Worm (Caenorhabditis elegans) whole organism, young adult: ENCODE measurements around the gene C48B4.12.
A peak's percentile ranks its signal among the peaks of the same experiment; 100 is the strongest.

Source experiments
- B0019.2 ChIP-seq: fragments of 200-800 bp; sonication (Bioruptor generic); conservative IDR thresholded peaks from 2 replicates; pipeline ENCODE4 v1.3.6; 2022; ENCODE audit warnings: missing genetic modification reagents, missing genetic modification characterization, missing compliant biosample characterization
- B0035.1 ChIP-seq: sonication (generic microtip); optimal IDR thresholded peaks from 2 replicates; lab custom pipeline; 2016; ENCODE audit warnings: missing genetic modification characterization, mild to moderate bottlenecking, missing compliant biosample characterization, missing genotype, missing genetic modification reagents
- B0336.3 ChIP-seq: fragments of 200-800 bp; sonication (Bioruptor generic); IDR thresholded peaks from 2 replicates; pipeline ENCODE4 v1.3.6; 2022; ENCODE audit warnings: missing genetic modification characterization, missing compliant biosample characterization
- F23B12.7 ChIP-seq: sonication (generic microtip); optimal IDR thresholded peaks from 2 replicates; lab custom pipeline; 2017; ENCODE audit warnings: missing genetic modification characterization, mild to moderate bottlenecking, missing compliant biosample characterization, antibody characterized with exemption, moderate library complexity; ENCODE audit not compliant: insufficient read depth
- F39B2.1 ChIP-seq: fragments of 200-800 bp; sonication (Bioruptor generic); IDR thresholded peaks from 2 replicates; pipeline ENCODE4 v1.3.6; 2022; ENCODE audit warnings: missing genetic modification reagents, missing genetic modification characterization, missing compliant biosample characterization
- F57A8.1 ChIP-seq: fragments of 200-800 bp; sonication (Bioruptor generic); optimal IDR thresholded peaks from 2 replicates; lab custom pipeline; 2018; ENCODE audit warnings: mild to moderate bottlenecking, missing genetic modification characterization, moderate library complexity, missing compliant biosample characterization
- F57C9.4 ChIP-seq: sonication (generic microtip); optimal IDR thresholded peaks from 2 replicates; lab custom pipeline; 2017; ENCODE audit warnings: mild to moderate bottlenecking, missing genetic modification characterization, missing compliant biosample characterization
- T07F8.4 ChIP-seq: sonication (generic microtip); optimal IDR thresholded peaks from 2 replicates; lab custom pipeline; 2016; ENCODE audit warnings: mild to moderate bottlenecking, missing genetic modification characterization, moderate library complexity, missing compliant biosample characterization
- Y53G8AR.9 ChIP-seq: fragments of 200-800 bp; sonication (Bioruptor generic); conservative IDR thresholded peaks from 2 replicates; pipeline ENCODE4 v1.3.6; 2022; ENCODE audit warnings: missing genetic modification reagents, missing genetic modification characterization, missing compliant biosample characterization
- Y67H2A.10 ChIP-seq: fragments of 200-800 bp; sonication (Bioruptor generic); conservative IDR thresholded peaks from 2 replicates; pipeline ENCODE4 v1.3.6; 2022; ENCODE audit warnings: missing genetic modification reagents, missing genetic modification characterization, missing compliant biosample characterization
- Y79H2A.3 ChIP-seq: fragments of 200-800 bp; sonication (Bioruptor generic); conservative IDR thresholded peaks from 2 replicates; pipeline ENCODE4 v1.3.6; 2022; ENCODE audit warnings: missing genetic modification reagents, missing genetic modification characterization, missing compliant biosample characterization
- atf-7 ChIP-seq: sonication (generic microtip); optimal IDR thresholded peaks from 2 replicates; lab custom pipeline; 2017; ENCODE audit warnings: mild to moderate bottlenecking, missing genetic modification characterization, missing compliant biosample characterization
- athp-1 ChIP-seq: sonication (generic microtip); optimal IDR thresholded peaks from 2 replicates; lab custom pipeline; 2017; ENCODE audit warnings: mild to moderate bottlenecking, missing genetic modification characterization, missing compliant biosample characterization
- attf-5 ChIP-seq: fragments of 200-800 bp; sonication (Bioruptor generic); optimal IDR thresholded peaks from 2 replicates; lab custom pipeline; 2018; ENCODE audit warnings: mild to moderate bottlenecking, missing genetic modification characterization, missing compliant biosample characterization
- cebp-1 ChIP-seq, 2 experiments: fragments of 200-800 bp in 1 of 2; sonication (Bioruptor generic) in 1 of 2; sonication (generic microtip) in 1 of 2; IDR thresholded peaks in 1 of 2; optimal IDR thresholded peaks in 1 of 2; 2 replicates each; pipeline versions ENCODE4 v1.3.6 to Lab custom; 2017 to 2022; ENCODE audit warnings: missing compliant biosample characterization in 2 of 2, missing genetic modification characterization in 2 of 2, mild to moderate bottlenecking in 1 of 2, missing genetic modification reagents in 1 of 2, moderate library complexity in 1 of 2
- cebp-2 ChIP-seq: fragments of 200-800 bp; sonication (Bioruptor generic); IDR thresholded peaks from 2 replicates; pipeline ENCODE4 v1.3.6; 2022; ENCODE audit warnings: missing genetic modification characterization, missing compliant biosample characterization
- ceh-27 ChIP-seq: fragments of 200-800 bp; sonication (Bioruptor generic); optimal IDR thresholded peaks from 2 replicates; lab custom pipeline; 2018; ENCODE audit warnings: mild to moderate bottlenecking, missing genetic modification characterization, moderate library complexity, missing compliant biosample characterization
- ceh-40 ChIP-seq: fragments of 200-800 bp; sonication (Bioruptor generic); IDR thresholded peaks from 2 replicates; pipeline ENCODE4 v1.3.6; 2022; ENCODE audit warnings: missing genetic modification characterization, missing compliant biosample characterization
- ceh-58 ChIP-seq: fragments of 200-800 bp; sonication (Bioruptor generic); IDR thresholded peaks from 2 replicates; pipeline ENCODE4 v1.3.6; 2022; ENCODE audit warnings: missing genetic modification characterization, missing compliant biosample characterization
- ceh-79 ChIP-seq: sonication (generic microtip); optimal IDR thresholded peaks from 2 replicates; lab custom pipeline; 2017; ENCODE audit warnings: mild to moderate bottlenecking, missing genetic modification characterization, missing compliant biosample characterization
- ceh-91 ChIP-seq: fragments of 200-800 bp; sonication (Bioruptor generic); IDR thresholded peaks from 2 replicates; pipeline ENCODE4 v1.3.6; 2022; ENCODE audit warnings: missing genetic modification reagents, missing genetic modification characterization, missing compliant biosample characterization
- chd-7 ChIP-seq: sonication (generic microtip); optimal IDR thresholded peaks from 2 replicates; lab custom pipeline; 2016; ENCODE audit warnings: mild to moderate bottlenecking, missing genetic modification characterization, moderate library complexity, missing compliant biosample characterization
- dox-1 ChIP-seq: fragments of 200-800 bp; sonication (Bioruptor generic); IDR thresholded peaks from 2 replicates; pipeline ENCODE4 v1.3.6; 2022; ENCODE audit warnings: missing genetic modification reagents, missing genetic modification characterization, missing compliant biosample characterization
- dpl-1 ChIP-seq: fragments of 150-350 bp; optimal IDR thresholded peaks from 2 replicates; lab custom pipeline; 2014; ENCODE audit warnings: missing biosample characterization, missing genetic modification reagents, missing genetic modification characterization
- efl-1 ChIP-seq: fragments of 150-350 bp; optimal IDR thresholded peaks from 2 replicates; lab custom pipeline; 2014; ENCODE audit warnings: missing biosample characterization, missing genetic modification reagents, missing genetic modification characterization
- egl-18 ChIP-seq: fragments of 200-800 bp; sonication (Bioruptor generic); IDR thresholded peaks from 2 replicates; pipeline ENCODE4 v1.3.6; 2022; ENCODE audit warnings: missing genetic modification reagents, missing genetic modification characterization, missing compliant biosample characterization
- egl-44 ChIP-seq: fragments of 200-800 bp; sonication (Bioruptor generic); IDR thresholded peaks from 2 replicates; pipeline ENCODE4 v1.3.6; 2022; ENCODE audit warnings: missing genetic modification reagents, missing genetic modification characterization, missing compliant biosample characterization
- hlh-12 ChIP-seq: sonication (generic microtip); optimal IDR thresholded peaks from 2 replicates; lab custom pipeline; 2016; ENCODE audit warnings: missing genetic modification characterization, missing compliant biosample characterization
- hsf-1 ChIP-seq: fragments of 200-800 bp; sonication (Bioruptor generic); IDR thresholded peaks from 2 replicates; pipeline ENCODE4 v1.3.6; 2022; ENCODE audit warnings: missing genetic modification reagents, missing genetic modification characterization, missing compliant biosample characterization
- let-607 ChIP-seq, 2 experiments: fragments of 200-800 bp in 1 of 2; sonication (Bioruptor generic) in 1 of 2; sonication (generic microtip) in 1 of 2; optimal IDR thresholded peaks; 2 replicates each; lab custom pipeline; 2016 to 2018; ENCODE audit warnings: mild to moderate bottlenecking in 2 of 2, missing compliant biosample characterization in 2 of 2, missing genetic modification characterization in 2 of 2, moderate library complexity in 2 of 2, missing genotype in 1 of 2
- lsl-1 ChIP-seq: fragments of 200-800 bp; sonication (Bioruptor generic); optimal IDR thresholded peaks from 2 replicates; lab custom pipeline; 2018; ENCODE audit warnings: mild to moderate bottlenecking, missing genetic modification characterization, moderate library complexity, missing compliant biosample characterization
- madf-3 ChIP-seq: fragments of 200-800 bp; sonication (Bioruptor generic); IDR thresholded peaks from 2 replicates; pipeline ENCODE4 v1.3.6; 2022; ENCODE audit warnings: missing genetic modification reagents, missing genetic modification characterization, missing compliant biosample characterization
- mcd-1 ChIP-seq: fragments of 200-800 bp; sonication (Bioruptor generic); IDR thresholded peaks from 2 replicates; pipeline ENCODE4 v1.3.6; 2022; ENCODE audit warnings: missing genetic modification reagents, missing genetic modification characterization, missing compliant biosample characterization
- mel-28 ChIP-seq: sonication (generic microtip); optimal IDR thresholded peaks from 2 replicates; lab custom pipeline; 2016; ENCODE audit warnings: borderline replicate concordance, mild to moderate bottlenecking, missing genetic modification characterization, missing compliant biosample characterization
- nhr-120 ChIP-seq: fragments of 200-800 bp; sonication (Bioruptor generic); IDR thresholded peaks from 2 replicates; pipeline ENCODE4 v1.3.6; 2022; ENCODE audit warnings: missing genetic modification characterization, missing compliant biosample characterization
- nhr-27 ChIP-seq: fragments of 200-800 bp; sonication (Bioruptor generic); optimal IDR thresholded peaks from 2 replicates; lab custom pipeline; 2018; ENCODE audit warnings: mild to moderate bottlenecking, missing genetic modification characterization, moderate library complexity, missing compliant biosample characterization
- nhr-80 ChIP-seq: sonication (generic microtip); optimal IDR thresholded peaks from 2 replicates; lab custom pipeline; 2016; ENCODE audit warnings: missing genetic modification characterization, missing compliant biosample characterization
- nhr-90 ChIP-seq: sonication (generic microtip); optimal IDR thresholded peaks from 2 replicates; lab custom pipeline; 2016; ENCODE audit warnings: missing genotype, mild to moderate bottlenecking, missing genetic modification characterization, missing compliant biosample characterization
- rcor-1 ChIP-seq: fragments of 200-800 bp; sonication (Bioruptor generic); IDR thresholded peaks from 2 replicates; pipeline ENCODE4 v1.3.6; 2022; ENCODE audit warnings: missing genetic modification reagents, missing genetic modification characterization, missing compliant biosample characterization
- rec-8 ChIP-seq, 2 experiments: sonication (generic microtip); optimal IDR thresholded peaks; 2 replicates each; lab custom pipeline; 2016; ENCODE audit warnings: mild to moderate bottlenecking in 2 of 2, missing genetic modification characterization in 2 of 2, missing genetic modification reagents in 2 of 2, missing genotype in 2 of 2, missing biosample characterization in 1 of 2, missing compliant biosample characterization in 1 of 2, moderate library complexity in 1 of 2
- snpc-1.3 ChIP-seq: sonication (generic microtip); optimal IDR thresholded peaks from 2 replicates; lab custom pipeline; 2017; ENCODE audit warnings: missing genetic modification characterization, mild to moderate bottlenecking, missing compliant biosample characterization, antibody characterized with exemption, moderate library complexity, missing genotype, missing genetic modification reagents; ENCODE audit not compliant: insufficient read depth
- somi-1 ChIP-seq: fragments of 200-800 bp; sonication (Bioruptor generic); optimal IDR thresholded peaks from 2 replicates; lab custom pipeline; 2018; ENCODE audit warnings: mild to moderate bottlenecking, missing genetic modification characterization, missing compliant biosample characterization
- unc-130 ChIP-seq: sonication (generic microtip); optimal IDR thresholded peaks from 2 replicates; lab custom pipeline; 2016; ENCODE audit warnings: missing genetic modification reagents, missing genetic modification characterization, missing compliant biosample characterization
- unc-62 ChIP-seq: fragments of 150-350 bp; optimal IDR thresholded peaks from 2 replicates; lab custom pipeline; 2014; ENCODE audit warnings: missing biosample characterization, missing genetic modification reagents, missing genetic modification characterization
- xnd-1 ChIP-seq: sonication (generic microtip); optimal IDR thresholded peaks from 2 replicates; lab custom pipeline; 2016; ENCODE audit warnings: missing genotype, missing genetic modification reagents, missing genetic modification characterization, missing compliant biosample characterization
- zfh-2 ChIP-seq: fragments of 200-800 bp; sonication (Bioruptor generic); conservative IDR thresholded peaks from 2 replicates; pipeline ENCODE4 v1.3.6; 2022; ENCODE audit warnings: missing genetic modification reagents, missing genetic modification characterization, missing compliant biosample characterization
- ztf-25 ChIP-seq: fragments of 200-800 bp; sonication (Bioruptor generic); IDR thresholded peaks from 2 replicates; pipeline ENCODE4 v1.3.6; 2022; ENCODE audit warnings: missing genetic modification reagents, missing genetic modification characterization, missing compliant biosample characterization

Gene C48B4.12

DNA sequence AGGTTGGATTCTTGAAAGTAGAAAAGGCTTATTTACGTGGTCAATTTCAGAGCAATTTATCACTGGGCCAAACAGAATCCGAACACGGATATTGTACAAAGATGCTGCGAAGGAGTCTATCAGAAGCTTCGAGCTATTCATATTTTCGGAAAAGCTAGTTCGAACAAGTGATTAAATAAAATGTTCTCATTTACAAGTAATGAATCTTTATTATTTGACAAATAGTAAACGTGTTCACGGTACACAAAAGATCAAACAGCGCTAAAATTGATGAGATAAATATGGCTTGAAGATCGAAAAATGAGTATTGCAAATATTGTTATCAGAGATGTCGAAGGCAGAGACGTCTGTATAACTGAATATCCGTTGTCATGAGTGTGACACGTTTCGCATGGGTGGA is 18.0 kb downstream of the C48B4.12 start:
- no peak for TF ChIP-seq cebp-1 (GFP tag; IDR thresholded peaks at IDR 0.05; lab: Robert Waterston, UW)
- TF ChIP-seq cebp-1 (tag; optimal IDR thresholded peaks at IDR 0.05; lab: Kevin White, UChicago), result no peak
- no peak for TF ChIP-seq F57A8.1 (GFP tag; lab: Kevin White, UChicago)
- peak; percentile 80 for TF ChIP-seq athp-1
- TF ChIP-seq Y53G8AR.9 (GFP tag; lab: Robert Waterston, UW), result peak; percentile 90
- TF ChIP-seq nhr-27, result no peak
- no peak for TF ChIP-seq mel-28
- no peak for TF ChIP-seq dpl-1 (GFP tag; lab: Kevin White, UChicago)
- peak; percentile 58; the same call in 1 of the 2 replicates for TF ChIP-seq F39B2.1
- TF ChIP-seq ceh-58 (GFP tag; lab: Robert Waterston, UW), result no peak
- no peak for TF ChIP-seq unc-62
- TF ChIP-seq xnd-1 (tag; lab: Kevin White, UChicago), result peak; percentile 21
- no peak for TF ChIP-seq F23B12.7 (tag; lab: Kevin White, UChicago)
- no peak for TF ChIP-seq ceh-27 (GFP tag; lab: Kevin White, UChicago)
- TF ChIP-seq nhr-120, result no peak
- TF ChIP-seq atf-7 (tag; lab: Kevin White, UChicago), result no peak
- TF ChIP-seq rec-8 (tag; optimal IDR thresholded peaks at IDR 0.05; lab: Kevin White, UChicago), result no peak
- TF ChIP-seq efl-1 (GFP tag; lab: Kevin White, UChicago), result peak; percentile 43
- no peak for TF ChIP-seq cebp-2 (GFP tag; lab: Robert Waterston, UW)
- TF ChIP-seq egl-44 (GFP tag; lab: Robert Waterston, UW), result no peak
- 0 out of 2 replicates have a peak, but pooled peaks have one; percentile 23 for TF ChIP-seq B0019.2 (GFP tag; lab: Robert Waterston, UW)
- no peak for TF ChIP-seq hlh-12 (tag; lab: Kevin White, UChicago)
- TF ChIP-seq mcd-1 (GFP tag; lab: Robert Waterston, UW), result no peak; the same call in 1 of the 2 replicates
- 0 out of 2 replicates have a peak, but pooled peaks have one; percentile 18 for TF ChIP-seq ceh-40 (GFP tag; lab: Robert Waterston, UW)
- TF ChIP-seq nhr-80 (tag; lab: Kevin White, UChicago), result no peak
- TF ChIP-seq zfh-2 (GFP tag; lab: Robert Waterston, UW), result no peak
- TF ChIP-seq let-607 (tag; optimal IDR thresholded peaks at IDR 0.05; lab: Kevin White, UChicago), result no peak
- no peak for TF ChIP-seq egl-18 (GFP tag; lab: Robert Waterston, UW)
- peak; percentile 69; the same call in 1 of the 2 replicates for TF ChIP-seq B0336.3 (GFP tag; lab: Robert Waterston, UW)
- TF ChIP-seq attf-5 (GFP tag; lab: Kevin White, UChicago), result peak; percentile 17
- peak; percentile 58 for TF ChIP-seq snpc-1.3 (tag; lab: Kevin White, UChicago)
- TF ChIP-seq lsl-1 (GFP tag; lab: Kevin White, UChicago), result peak; percentile 62
- peak; percentile 50; the same call in 1 of the 2 replicates for TF ChIP-seq madf-3 (GFP tag; lab: Robert Waterston, UW)
- no peak; the same call in 1 of the 2 replicates for TF ChIP-seq Y79H2A.3 (GFP tag; lab: Robert Waterston, UW)
- TF ChIP-seq ztf-25 (GFP tag; lab: Robert Waterston, UW), result no peak
- no peak for TF ChIP-seq dox-1 (GFP tag; lab: Robert Waterston, UW)
- TF ChIP-seq Y67H2A.10, result no peak
- no peak for TF ChIP-seq nhr-90
- TF ChIP-seq unc-130 (GFP tag; lab: Kevin White, UChicago), result peak; percentile 36
- TF ChIP-seq F57C9.4 (tag; lab: Kevin White, UChicago), result no peak
- TF ChIP-seq chd-7 (tag; lab: Kevin White, UChicago), result no peak
- TF ChIP-seq T07F8.4, result no peak
- no peak for TF ChIP-seq B0035.1
- peak; percentile 84 for TF ChIP-seq hsf-1 (GFP tag; lab: Robert Waterston, UW)
- no peak for TF ChIP-seq somi-1
- no peak for TF ChIP-seq ceh-91 (GFP tag; lab: Robert Waterston, UW)
- TF ChIP-seq ceh-79 (tag; lab: Kevin White, UChicago), result no peak
- TF ChIP-seq rcor-1, result peak; percentile 26; the same call in 1 of the 2 replicates
